Worm (Caenorhabditis elegans): ENCODE results near the gene F36H12.3.
"Not testable (repeated sequence)": the region's sequence is repeated elsewhere in the genome, so short reads cannot be mapped to it uniquely, and the experiment has no call there.

Gene F36H12.3

ce11 chrIV:5272518-5272917, at the start of gene F36H12.3:
TSS of gene F36H12.3 (plus strand) at chrIV:5272818.
- TF ChIP-seq him-1 (tag; optimal IDR thresholded peaks at IDR 0.05): no peak
- TF ChIP-seq W03F9.2 (tag; optimal IDR thresholded peaks at IDR 0.05): no peak
- TF ChIP-seq dao-5 (tag; optimal IDR thresholded peaks at IDR 0.05): no peak

- TF ChIP-seq dao-5 (tag; optimal IDR thresholded peaks at IDR 0.05): no peak
- no peak for TF ChIP-seq W03F9.2 (tag; optimal IDR thresholded peaks at IDR 0.05)
- no peak for TF ChIP-seq him-1 (tag; optimal IDR thresholded peaks at IDR 0.05)
Measured at ce11 chrIV:5224238-5224637, 48.4 kb upstream of the F36H12.3 start, which contains the start of gene Y59E9AL.8. TSS of gene Y59E9AL.8 (minus strand) at chrIV:5224338.

ce11 chrIV:5225277-5225822, 47.3 kb upstream of the F36H12.3 start, which contains the start of gene cylc-1:
TSS of gene cylc-1 (minus strand) at chrIV:5225772.
- TF ChIP-seq him-1, dao-5, W03F9.2 (tag; optimal IDR thresholded peaks at IDR 0.05): not testable (repeated sequence)

ce11 chrIV:5226552-5226951, 46.1 kb upstream of the F36H12.3 start, which contains the start of gene nsph-4.1:
TSS of gene nsph-4.1 (plus strand) at chrIV:5226852.
- TF ChIP-seq him-1, W03F9.2, dao-5 (tag; optimal IDR thresholded peaks at IDR 0.05): not testable (repeated sequence)

- TF ChIP-seq dao-5 (tag; optimal IDR thresholded peaks at IDR 0.05) (no peak), him-1 (tag; optimal IDR thresholded peaks at IDR 0.05) (no peak), W03F9.2 (tag; optimal IDR thresholded peaks at IDR 0.05) (no peak)
Measured at ce11 chrIV:5228619-5229018, 44.0 kb upstream of the F36H12.3 start, which contains the start of gene thn-6. TSS of gene thn-6 (plus strand) at chrIV:5228919.

ce11 chrIV:5230530-5230929, 42.1 kb upstream of the F36H12.3 start, which contains the start of gene thn-5:
TSS of gene thn-5 (plus strand) at chrIV:5230830.
- TF ChIP-seq dao-5 (tag; optimal IDR thresholded peaks at IDR 0.05): no peak

ce11 chrIV:5254678-5255077, 17.9 kb upstream of the F36H12.3 start, which contains the start of gene F36H12.10:
TSS of gene F36H12.10 (minus strand) at chrIV:5254778.
- not testable (repeated sequence) for TF ChIP-seq dao-5, W03F9.2, him-1 (tag; optimal IDR thresholded peaks at IDR 0.05)

ce11 chrIV:5256731-5257130, 15.9 kb upstream of the F36H12.3 start, which contains the start of gene F36H12.9:
TSS of gene F36H12.9 (plus strand) at chrIV:5257031.
- not testable (repeated sequence) for TF ChIP-seq W03F9.2, him-1, dao-5 (tag; optimal IDR thresholded peaks at IDR 0.05)

ce11 chrIV:5258385-5258784, 14.2 kb upstream of the F36H12.3 start, which contains the start of gene ttbk-2.1:
TSS of gene ttbk-2.1 (plus strand) at chrIV:5258685.
- TF ChIP-seq him-1, dao-5, W03F9.2 (tag; optimal IDR thresholded peaks at IDR 0.05): not testable (repeated sequence)

ce11 chrIV:5260289-5260688, 12.3 kb upstream of the F36H12.3 start, which contains the start of gene msp-19:
TSS of gene msp-19 (plus strand) at chrIV:5260589.
- TF ChIP-seq him-1, W03F9.2, dao-5 (tag; optimal IDR thresholded peaks at IDR 0.05): not testable (repeated sequence)

ce11 chrIV:5266474-5266873, 6.1 kb upstream of the F36H12.3 start, which contains the start of gene F36H12.5:
TSS of gene F36H12.5 (plus strand) at chrIV:5266774.
- TF ChIP-seq dao-5 (tag; optimal IDR thresholded peaks at IDR 0.05) (no peak), him-1 (tag; optimal IDR thresholded peaks at IDR 0.05) (no peak), W03F9.2 (tag; optimal IDR thresholded peaks at IDR 0.05) (no peak)

ce11 chrIV:5268803-5269202, 3.8 kb upstream of the F36H12.3 start, which contains the start of gene F36H12.4:
TSS of gene F36H12.4 (plus strand) at chrIV:5269103.
- no peak for TF ChIP-seq dao-5 (tag; optimal IDR thresholded peaks at IDR 0.05)

- TF ChIP-seq dao-5 (tag; optimal IDR thresholded peaks at IDR 0.05): no peak
- no peak for TF ChIP-seq W03F9.2 (tag; optimal IDR thresholded peaks at IDR 0.05)
- no peak for TF ChIP-seq him-1 (tag; optimal IDR thresholded peaks at IDR 0.05)
Measured at ce11 chrIV:5273385-5273784, 767 bp downstream of the F36H12.3 start.

- TF ChIP-seq W03F9.2 (tag; optimal IDR thresholded peaks at IDR 0.05) (no peak), him-1 (tag; optimal IDR thresholded peaks at IDR 0.05) (no peak), dao-5 (tag; optimal IDR thresholded peaks at IDR 0.05) (no peak)
Measured at ce11 chrIV:5274123-5274581, 1.5 kb downstream of the F36H12.3 start, which contains the start of gene slfl-4. TSS of gene slfl-4 (plus strand) at chrIV:5274531.

Measured in whole organism, L4/young adult.